Fruit fly (Drosophila melanogaster) whole organism, prepupa: Measurements from ENCODE around the gene CG14275.

Experiments
- CG6163 ChIP-seq: fragments of 200-800 bp; sonication (Bioruptor generic); IDR thresholded peaks from 3 replicates; pipeline ENCODE4 v1.3.6; 2022; ENCODE audit warnings: missing biosample characterization, missing genetic modification characterization
- Hr39 ChIP-seq: fragments of 200-800 bp; sonication (Bioruptor generic); optimal IDR thresholded peaks from 2 replicates; lab custom pipeline; 2016; ENCODE audit warnings: missing biosample characterization, missing genetic modification characterization
- acj6 ChIP-seq: fragments of 200-800 bp; sonication (Bioruptor generic); optimal IDR thresholded peaks from 3 replicates; lab custom pipeline; 2016; ENCODE audit warnings: missing biosample characterization, missing genetic modification characterization
- fkh ChIP-seq: fragments of 200-800 bp; sonication (Bioruptor generic); optimal IDR thresholded peaks from 3 replicates; lab custom pipeline; 2017; ENCODE audit warnings: missing biosample characterization, mild to moderate bottlenecking, missing genetic modification characterization, moderate library complexity
- net ChIP-seq: fragments of 200-800 bp; sonication (Bioruptor generic); optimal IDR thresholded peaks from 3 replicates; lab custom pipeline; 2016; ENCODE audit warnings: missing biosample characterization, missing genetic modification characterization

DNA sequence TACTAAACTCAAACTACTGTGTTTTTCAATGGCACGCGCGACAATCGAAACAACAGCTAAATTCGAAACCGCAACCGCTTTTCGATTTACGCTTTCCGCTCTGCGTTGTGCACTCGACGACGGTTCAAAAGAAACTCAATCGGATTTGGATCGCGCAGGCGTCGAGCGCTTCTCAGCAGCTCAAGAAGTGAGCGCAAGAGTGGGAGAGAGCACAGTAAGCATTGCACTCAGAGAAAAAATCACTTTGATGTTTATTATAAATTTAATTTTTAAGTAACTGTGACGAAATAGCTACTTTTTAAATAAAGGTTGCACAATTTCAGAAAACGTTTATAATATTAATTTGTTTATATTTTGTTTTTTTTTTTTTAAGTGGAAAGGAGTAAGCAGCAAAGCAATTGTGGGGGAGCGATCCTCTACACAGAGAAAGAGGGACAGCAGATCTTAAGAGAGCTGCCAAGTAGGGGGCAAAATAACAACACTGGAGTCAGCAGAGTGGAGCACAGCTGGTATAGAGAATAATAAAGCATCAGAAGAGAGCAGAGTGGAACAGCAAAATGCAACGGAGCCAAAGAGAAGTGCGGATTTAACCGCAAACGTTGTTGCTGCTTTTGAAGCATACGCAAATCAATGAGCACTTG lies 49.6 kb upstream of the CG14275 start:
- TF ChIP-seq net (peak; percentile 99), fkh (GFP tag; lab: Kevin White, UChicago) (peak; percentile 65), Hr39 (peak; percentile 93), CG6163 (GFP tag; lab: Robert Waterston, UW) (peak; percentile 99), acj6 (GFP tag; lab: Kevin White, UChicago) (peak; percentile 99)
